Fruit fly (Drosophila melanogaster) whole organism, adult: ENCODE results near the gene CG42390.

Source experiments
- CG1620 ChIP-seq: fragments of 200-800 bp; sonication (Bioruptor generic); optimal IDR thresholded peaks from 2 replicates; lab custom pipeline; 2016; ENCODE audit warnings: missing biosample characterization, missing genetic modification characterization
- CG7101 ChIP-seq: fragments of 200-800 bp; sonication (Bioruptor generic); optimal IDR thresholded peaks from 2 replicates; lab custom pipeline; 2018; ENCODE audit warnings: missing biosample characterization, mild to moderate bottlenecking, missing genetic modification characterization, moderate library complexity
- Clk ChIP-seq: fragments of 200-800 bp; sonication (Bioruptor generic); optimal IDR thresholded peaks from 2 replicates; lab custom pipeline; 2017; ENCODE audit warnings: missing biosample characterization, missing genetic modification characterization
- cic ChIP-seq: fragments of 200-800 bp; sonication (Bioruptor generic); optimal IDR thresholded peaks from 2 replicates; lab custom pipeline; 2017; ENCODE audit warnings: missing biosample characterization, mild to moderate bottlenecking, missing genetic modification characterization, moderate library complexity
- kay ChIP-seq: fragments of 200-800 bp; sonication (Bioruptor generic); peaks from one replicate; lab custom pipeline; 2016; ENCODE audit warnings: missing biosample characterization, missing genetic modification characterization, borderline replicate concordance

DNA sequence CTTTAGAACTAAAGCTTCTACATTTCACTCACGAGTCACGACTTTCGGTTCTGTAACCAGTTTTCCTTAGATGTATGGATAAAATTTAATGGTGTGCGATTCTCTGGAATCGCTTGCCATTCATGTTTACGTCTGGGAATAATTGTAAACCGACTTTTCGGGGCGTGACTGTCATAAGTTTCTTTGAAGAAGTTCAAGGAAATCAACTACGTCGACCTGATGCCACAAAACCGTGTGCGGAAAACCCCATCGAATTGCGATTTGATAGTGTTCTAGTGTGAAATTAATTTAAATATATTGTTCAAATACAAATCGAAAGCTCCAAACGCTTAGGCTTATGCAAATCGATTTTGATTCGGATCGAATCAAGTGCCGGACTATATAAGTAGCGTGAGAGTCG, 33.1 kb upstream of the CG42390 start, which contains the start of gene BomBc3:
- TF ChIP-seq Clk (GFP tag; lab: Kevin White, UChicago): no peak
- no peak for TF ChIP-seq kay (GFP tag; lab: Kevin White, UChicago)
- no peak for TF ChIP-seq CG1620
- no peak for TF ChIP-seq CG7101 (tag; lab: Kevin White, UChicago)
- TF ChIP-seq cic (GFP tag; lab: Kevin White, UChicago): no peak
